Worm (Caenorhabditis elegans) whole organism, young adult: ENCODE results near the gene gly-6.

ENCODE experiments used
- F23B12.7 ChIP-seq: sonication (generic microtip); optimal IDR thresholded peaks from 2 replicates; lab custom pipeline; 2017; ENCODE audit warnings: missing genetic modification characterization, mild to moderate bottlenecking, missing compliant biosample characterization, antibody characterized with exemption, moderate library complexity; ENCODE audit not compliant: insufficient read depth
- F39B2.1 ChIP-seq: fragments of 200-800 bp; sonication (Bioruptor generic); IDR thresholded peaks from 2 replicates; pipeline ENCODE4 v1.3.6; 2022; ENCODE audit warnings: missing genetic modification reagents, missing genetic modification characterization, missing compliant biosample characterization
- T26A5.8 ChIP-seq: sonication (generic microtip); optimal IDR thresholded peaks from 2 replicates; lab custom pipeline; 2016; ENCODE audit warnings: missing genetic modification characterization, missing compliant biosample characterization
- aptf-3 ChIP-seq: fragments of 200-800 bp; sonication (Bioruptor generic); IDR thresholded peaks from 2 replicates; pipeline ENCODE4 v1.3.6; 2022; ENCODE audit warnings: missing genetic modification characterization, missing compliant biosample characterization
- cebp-1 ChIP-seq, 2 experiments: fragments of 200-800 bp in 1 of 2; sonication (Bioruptor generic) in 1 of 2; sonication (generic microtip) in 1 of 2; IDR thresholded peaks in 1 of 2; optimal IDR thresholded peaks in 1 of 2; 2 replicates each; pipeline versions ENCODE4 v1.3.6 to Lab custom; 2017 to 2022; ENCODE audit warnings: missing compliant biosample characterization in 2 of 2, missing genetic modification characterization in 2 of 2, mild to moderate bottlenecking in 1 of 2, missing genetic modification reagents in 1 of 2, moderate library complexity in 1 of 2
- hmg-20 ChIP-seq: fragments of 200-800 bp; sonication (Bioruptor generic); IDR thresholded peaks from 2 replicates; pipeline ENCODE4 v1.3.6; 2022; ENCODE audit warnings: missing genetic modification reagents, missing genetic modification characterization, missing compliant biosample characterization
- lin-35 ChIP-seq, 3 experiments: fragments of 150-350 bp in 2 of 3; sonication (generic microtip) in 1 of 3; optimal IDR thresholded peaks; 2 replicates each; lab custom pipeline; 2014 to 2018; ENCODE audit warnings: missing biosample characterization in 3 of 3, missing genetic modification characterization in 3 of 3, missing genetic modification reagents in 3 of 3
- mxl-1 ChIP-seq: sonication (generic microtip); optimal IDR thresholded peaks from 2 replicates; lab custom pipeline; 2016; ENCODE audit warnings: missing genetic modification characterization, missing compliant biosample characterization
- nfya-1 ChIP-seq: sonication (generic microtip); optimal IDR thresholded peaks from 2 replicates; lab custom pipeline; 2017; ENCODE audit warnings: antibody characterized with exemption, missing compliant biosample characterization, missing genetic modification characterization, borderline replicate concordance; ENCODE audit not compliant: insufficient read depth
- nhr-27 ChIP-seq: fragments of 200-800 bp; sonication (Bioruptor generic); optimal IDR thresholded peaks from 2 replicates; lab custom pipeline; 2018; ENCODE audit warnings: mild to moderate bottlenecking, missing genetic modification characterization, moderate library complexity, missing compliant biosample characterization
- repo-1 ChIP-seq: sonication (generic microtip); optimal IDR thresholded peaks from 2 replicates; lab custom pipeline; 2017; ENCODE audit warnings: mild to moderate bottlenecking, missing genetic modification characterization, missing compliant biosample characterization
- unc-62 ChIP-seq: fragments of 150-350 bp; optimal IDR thresholded peaks from 2 replicates; lab custom pipeline; 2014; ENCODE audit warnings: missing biosample characterization, missing genetic modification reagents, missing genetic modification characterization

ce11 chrIII:4276277-4276676 is 54.8 kb downstream of the gly-6 start:
- TF ChIP-seq aptf-3 (no peak), cebp-1 (GFP tag; IDR thresholded peaks at IDR 0.05; lab: Robert Waterston, UW) (no peak), cebp-1 (tag; optimal IDR thresholded peaks at IDR 0.05; lab: Kevin White, UChicago) (no peak), mxl-1 (tag; lab: Kevin White, UChicago) (no peak), nhr-27 (tag; lab: Kevin White, UChicago) (no peak), T26A5.8 (tag; lab: Kevin White, UChicago) (no peak), F39B2.1 (GFP tag; lab: Robert Waterston, UW) (no peak), hmg-20 (no peak), unc-62 (GFP tag; lab: Kevin White, UChicago) (no peak), F23B12.7 (no peak), repo-1 (tag; lab: Kevin White, UChicago) (no peak), nfya-1 (tag; lab: Kevin White, UChicago) (no peak), lin-35 (GFP tag; optimal IDR thresholded peaks at IDR 0.05; lab: Kevin White, UChicago) (no peak)
